Fruit fly (Drosophila melanogaster) whole organism, adult: ENCODE results near the gene Cyp4g15.

Experiments used
- CG11617 ChIP-seq: fragments of 200-800 bp; sonication (Bioruptor generic); optimal IDR thresholded peaks from 2 replicates; lab custom pipeline; 2017; ENCODE audit warnings: mild to moderate bottlenecking, missing biosample characterization, missing genetic modification reagents, missing genetic modification characterization
- CG1620 ChIP-seq: fragments of 200-800 bp; sonication (Bioruptor generic); optimal IDR thresholded peaks from 2 replicates; lab custom pipeline; 2016; ENCODE audit warnings: missing biosample characterization, missing genetic modification characterization
- CG5204 ChIP-seq: fragments of 200-800 bp; sonication (Bioruptor generic); optimal IDR thresholded peaks from 2 replicates; lab custom pipeline; 2016; ENCODE audit warnings: missing biosample characterization, missing genetic modification characterization
- CG7045 ChIP-seq: fragments of 200-800 bp; sonication (Bioruptor generic); optimal IDR thresholded peaks from 2 replicates; lab custom pipeline; 2017; ENCODE audit warnings: missing biosample characterization, mild to moderate bottlenecking, missing genetic modification characterization
- Mnt ChIP-seq: fragments of 200-800 bp; sonication (Bioruptor generic); optimal IDR thresholded peaks from 2 replicates; lab custom pipeline; 2016; ENCODE audit warnings: missing biosample characterization, mild to moderate bottlenecking, missing genetic modification characterization
- bab1 ChIP-seq: fragments of 200-800 bp; sonication (Bioruptor generic); optimal IDR thresholded peaks from 3 replicates; lab custom pipeline; 2019; ENCODE audit warnings: missing biosample characterization, mild to moderate bottlenecking, missing genetic modification characterization, moderate library complexity
- cic ChIP-seq: fragments of 200-800 bp; sonication (Bioruptor generic); optimal IDR thresholded peaks from 2 replicates; lab custom pipeline; 2017; ENCODE audit warnings: missing biosample characterization, mild to moderate bottlenecking, missing genetic modification characterization, moderate library complexity
- cnc ChIP-seq, 2 experiments: fragments of >200 bp; optimal IDR thresholded peaks; 2 replicates each; lab custom pipeline; 2017
- kay ChIP-seq: fragments of 200-800 bp; sonication (Bioruptor generic); peaks from one replicate; lab custom pipeline; 2016; ENCODE audit warnings: missing biosample characterization, missing genetic modification characterization, borderline replicate concordance

DNA sequence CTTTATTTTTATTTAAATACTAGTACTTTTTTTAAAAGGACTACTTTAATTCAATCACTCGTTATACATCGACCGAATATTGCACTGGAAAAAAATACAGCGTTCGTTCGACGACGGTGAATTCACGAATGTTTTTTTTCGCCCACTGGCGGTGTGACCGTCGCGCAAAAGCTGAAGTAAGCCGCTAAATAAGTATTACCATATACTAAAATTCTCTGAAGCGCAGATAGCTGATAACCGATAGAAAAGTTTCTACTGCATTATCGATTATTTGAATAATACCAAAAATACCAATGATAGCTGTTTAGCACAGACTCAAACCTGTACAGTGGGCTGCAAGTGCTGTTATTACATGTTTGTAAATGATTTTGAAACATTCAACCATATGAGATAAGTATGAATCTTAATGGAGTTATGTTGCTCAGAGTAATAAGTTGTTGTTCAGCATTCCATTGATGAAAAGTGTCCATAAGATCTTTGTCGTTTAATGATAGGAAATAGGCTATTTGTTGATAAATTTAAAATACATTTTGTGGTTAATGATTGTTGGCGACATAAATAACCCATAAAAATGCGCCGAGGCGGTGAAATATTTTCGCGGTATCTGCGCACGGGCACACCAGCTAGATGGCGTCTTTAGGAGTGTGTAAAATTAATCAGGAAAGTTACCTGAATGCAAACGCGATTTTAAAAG lies 22.5 kb upstream of the Cyp4g15 start, which contains the start of the genes Evi5 and HP5:
- no peak for TF ChIP-seq CG7045 (GFP tag; lab: Kevin White, UChicago)
- TF ChIP-seq CG5204 = no peak
- no peak for TF ChIP-seq cic (GFP tag; lab: Kevin White, UChicago)
- peak; percentile 14 for TF ChIP-seq CG11617 (GFP tag; lab: Kevin White, UChicago)
- TF ChIP-seq Mnt = peak; percentile 35
- peak; percentile 43 for TF ChIP-seq CG1620
- no peak for TF ChIP-seq cnc (optimal IDR thresholded peaks at IDR 0.05; lab: Kevin White, UChicago)
- no peak for TF ChIP-seq kay (GFP tag; lab: Kevin White, UChicago)
- peak; percentile 33 for TF ChIP-seq bab1 (GFP tag; lab: Kevin White, UChicago)
